Fruit fly (Drosophila melanogaster) whole organism, embryonic: ENCODE results near the gene CG5892.
A peak's percentile ranks its signal among the peaks of the same experiment; 100 is the strongest.

Source experiments
- Asciz ChIP-seq: fragments of 200-800 bp; sonication (Bioruptor generic); optimal IDR thresholded peaks from 2 replicates; lab custom pipeline; 2017; ENCODE audit warnings: missing biosample characterization, mild to moderate bottlenecking, missing genetic modification characterization, missing genetic modification reagents
- Atf3 ChIP-seq: fragments of 200-800 bp; sonication (Bioruptor generic); optimal IDR thresholded peaks from 3 replicates; lab custom pipeline; 2016; ENCODE audit warnings: missing biosample characterization, missing genetic modification characterization
- C15 ChIP-seq: fragments of 200-800 bp; sonication (Bioruptor generic); IDR thresholded peaks from 3 replicates; pipeline ENCODE4 v1.3.6; 2022; ENCODE audit warnings: missing biosample characterization, missing genetic modification characterization
- CG11247 ChIP-seq: fragments of 200-800 bp; sonication (Bioruptor generic); IDR thresholded peaks from 2 replicates; pipeline ENCODE4 v1.3.6; 2022; ENCODE audit warnings: missing biosample characterization, missing genetic modification characterization
- CG12071 ChIP-seq: fragments of 200-800 bp; sonication (Bioruptor generic); optimal IDR thresholded peaks from 3 replicates; lab custom pipeline; 2018; ENCODE audit warnings: missing biosample characterization, mild to moderate bottlenecking, missing genetic modification characterization
- CG14014 ChIP-seq: fragments of 200-800 bp; sonication (Bioruptor generic); IDR thresholded peaks from 2 replicates; pipeline ENCODE4 v1.3.6; 2022; ENCODE audit warnings: missing biosample characterization, missing genetic modification characterization
- CG14050 ChIP-seq: fragments of 200-800 bp; sonication (Bioruptor generic); IDR thresholded peaks from 3 replicates; pipeline ENCODE4 v1.3.6; 2022; ENCODE audit warnings: missing biosample characterization, missing genetic modification characterization
- CG15269 ChIP-seq: fragments of 200-800 bp; sonication (Bioruptor generic); optimal IDR thresholded peaks from 2 replicates; lab custom pipeline; 2018; ENCODE audit warnings: missing biosample characterization, mild to moderate bottlenecking, missing genetic modification characterization, moderate library complexity
- CG17361 ChIP-seq: fragments of 200-800 bp; sonication (Bioruptor generic); IDR thresholded peaks from 3 replicates; pipeline ENCODE4 v1.3.6; 2022; ENCODE audit warnings: missing biosample characterization, missing genetic modification characterization
- CG17568 ChIP-seq: fragments of 200-800 bp; sonication (Bioruptor generic); optimal IDR thresholded peaks from 2 replicates; lab custom pipeline; 2018; ENCODE audit warnings: missing biosample characterization, mild to moderate bottlenecking, missing genetic modification characterization, moderate library complexity
- CG18599 ChIP-seq: fragments of 200-800 bp; sonication (Bioruptor generic); optimal IDR thresholded peaks from 3 replicates; lab custom pipeline; 2017; ENCODE audit warnings: missing biosample characterization, missing genetic modification characterization, mild to moderate bottlenecking, moderate library complexity, missing genetic modification reagents
- CG2875 ChIP-seq: fragments of 200-800 bp; sonication (Bioruptor generic); optimal IDR thresholded peaks from 2 replicates; lab custom pipeline; 2017; ENCODE audit warnings: missing biosample characterization, mild to moderate bottlenecking, missing genetic modification characterization, missing genetic modification reagents
- CG31365 ChIP-seq: fragments of 200-800 bp; sonication (Bioruptor generic); optimal IDR thresholded peaks from 2 replicates; lab custom pipeline; 2018; ENCODE audit warnings: missing biosample characterization, mild to moderate bottlenecking, missing genetic modification characterization
- CG3847 ChIP-seq: fragments of 200-800 bp; sonication (Bioruptor generic); IDR thresholded peaks from 2 replicates; pipeline ENCODE4 v1.3.6; 2022; ENCODE audit warnings: missing biosample characterization, missing genetic modification characterization
- CG4730 ChIP-seq: fragments of 200-800 bp; sonication (Bioruptor generic); IDR thresholded peaks from 2 replicates; pipeline ENCODE4 v1.3.6; 2022; ENCODE audit warnings: missing biosample characterization, missing genetic modification characterization
- CG6854 ChIP-seq: fragments of 200-800 bp; sonication (Bioruptor generic); optimal IDR thresholded peaks from 3 replicates; lab custom pipeline; 2017; ENCODE audit warnings: missing biosample characterization, mild to moderate bottlenecking, missing genetic modification characterization
- CG7556 ChIP-seq: fragments of 200-800 bp; sonication (Bioruptor generic); optimal IDR thresholded peaks from 2 replicates; lab custom pipeline; 2017; ENCODE audit warnings: missing biosample characterization, mild to moderate bottlenecking, missing genetic modification characterization
- CG9609 ChIP-seq: fragments of 200-800 bp; sonication (Bioruptor generic); optimal IDR thresholded peaks from 3 replicates; lab custom pipeline; 2016; ENCODE audit warnings: missing biosample characterization, missing genetic modification characterization
- CTCF ChIP-seq: fragments of 200-800 bp; sonication (Bioruptor generic); optimal IDR thresholded peaks from 2 replicates; lab custom pipeline; 2017; ENCODE audit warnings: missing biosample characterization, mild to moderate bottlenecking, missing genetic modification characterization, moderate library complexity
- Chrac-16 ChIP-seq: fragments of 200-800 bp; sonication (Bioruptor generic); optimal IDR thresholded peaks from 3 replicates; lab custom pipeline; 2016; ENCODE audit warnings: missing biosample characterization, missing genetic modification characterization
- Dip2 ChIP-seq: fragments of 200-800 bp; sonication (Bioruptor generic); IDR thresholded peaks from 2 replicates; pipeline ENCODE4 v1.3.6; 2022; ENCODE audit warnings: missing biosample characterization, missing genetic modification characterization
- Dip3 ChIP-seq: fragments of 200-800 bp; sonication (Bioruptor generic); optimal IDR thresholded peaks from 3 replicates; lab custom pipeline; 2016; ENCODE audit warnings: missing biosample characterization, missing genetic modification characterization
- Dp ChIP-seq: fragments of 200-800 bp; sonication (Bioruptor generic); optimal IDR thresholded peaks from 2 replicates; lab custom pipeline; 2018; ENCODE audit warnings: missing biosample characterization, mild to moderate bottlenecking, missing genetic modification characterization, moderate library complexity
- ERR ChIP-seq: fragments of 200-800 bp; sonication (Bioruptor generic); optimal IDR thresholded peaks from 2 replicates; lab custom pipeline; 2016; ENCODE audit warnings: missing biosample characterization, missing genetic modification characterization
- GATAe ChIP-seq: fragments of 200-800 bp; sonication (Bioruptor generic); conservative IDR thresholded peaks from 2 replicates; pipeline ENCODE4 v1.3.6; 2022; ENCODE audit warnings: missing biosample characterization, missing genetic modification characterization
- Hr51 ChIP-seq, 2 experiments: fragments of 200-800 bp; sonication (Bioruptor generic); optimal IDR thresholded peaks; 2 replicates in 1 of 2; 3 replicates in 1 of 2; lab custom pipeline; 2016 to 2018; ENCODE audit warnings: missing biosample characterization in 2 of 2, missing genetic modification characterization in 2 of 2, mild to moderate bottlenecking in 1 of 2, moderate library complexity in 1 of 2
- Hr78 ChIP-seq, 2 experiments: fragments of 200-800 bp in 1 of 2; fragments of >200 bp in 1 of 2; sonication (Bioruptor generic) in 1 of 2; optimal IDR thresholded peaks; 2 replicates each; lab custom pipeline; 2017 to 2019; ENCODE audit warnings: missing biosample characterization in 2 of 2, missing genetic modification characterization in 2 of 2, mild to moderate bottlenecking in 1 of 2, moderate library complexity in 1 of 2
- PHDP ChIP-seq: fragments of 200-800 bp; sonication (Bioruptor generic); optimal IDR thresholded peaks from 3 replicates; lab custom pipeline; 2018; ENCODE audit warnings: missing biosample characterization, mild to moderate bottlenecking, missing genetic modification characterization, moderate library complexity
- Poxn ChIP-seq: fragments of 200-800 bp; sonication (Bioruptor generic); IDR thresholded peaks from 2 replicates; pipeline ENCODE4 v1.3.6; 2022; ENCODE audit warnings: missing biosample characterization, missing genetic modification characterization
- Rx ChIP-seq: fragments of 200-800 bp; sonication (Bioruptor generic); IDR thresholded peaks from 2 replicates; pipeline ENCODE4 v1.3.6; 2022; ENCODE audit warnings: missing biosample characterization, missing genetic modification characterization
- Sox100B ChIP-seq: fragments of 200-800 bp; sonication (Bioruptor generic); optimal IDR thresholded peaks from 3 replicates; lab custom pipeline; 2018; ENCODE audit warnings: missing biosample characterization, mild to moderate bottlenecking, missing genetic modification characterization
- abd-A ChIP-seq: fragments of 200-800 bp; sonication (Bioruptor generic); optimal IDR thresholded peaks from 3 replicates; lab custom pipeline; 2019; ENCODE audit warnings: missing biosample characterization, mild to moderate bottlenecking, missing genetic modification characterization, moderate library complexity
- al ChIP-seq: fragments of 200-800 bp; sonication (Bioruptor generic); IDR thresholded peaks from 2 replicates; pipeline ENCODE4 v1.3.6; 2022; ENCODE audit warnings: missing biosample characterization, missing genetic modification characterization
- bcd ChIP-seq: fragments of 200-800 bp; sonication (Bioruptor generic); optimal IDR thresholded peaks from 2 replicates; lab custom pipeline; 2017; ENCODE audit warnings: missing biosample characterization, mild to moderate bottlenecking, missing genetic modification characterization
- bsh ChIP-seq, 2 experiments: fragments of 200-800 bp; sonication (Bioruptor generic); optimal IDR thresholded peaks; 2 replicates each; lab custom pipeline; 2017 to 2018; ENCODE audit warnings: mild to moderate bottlenecking in 2 of 2, missing biosample characterization in 2 of 2, missing genetic modification characterization in 2 of 2, moderate library complexity in 1 of 2
- corto ChIP-seq: fragments of 200-800 bp; sonication (Bioruptor generic); optimal IDR thresholded peaks from 2 replicates; lab custom pipeline; 2016; ENCODE audit warnings: missing biosample characterization, mild to moderate bottlenecking, missing genetic modification characterization, moderate library complexity
- dysf ChIP-seq: fragments of 200-800 bp; sonication (Bioruptor generic); IDR thresholded peaks from 3 replicates; pipeline ENCODE4 v1.3.6; 2022; ENCODE audit warnings: missing biosample characterization, missing genetic modification characterization
- emc ChIP-seq: fragments of 200-800 bp; sonication (Bioruptor generic); optimal IDR thresholded peaks from 2 replicates; lab custom pipeline; 2016; ENCODE audit warnings: missing biosample characterization, missing genetic modification characterization
- ewg ChIP-seq: fragments of 200-800 bp; sonication (Bioruptor generic); optimal IDR thresholded peaks from 3 replicates; lab custom pipeline; 2017; ENCODE audit warnings: mild to moderate bottlenecking, missing biosample characterization, missing genetic modification reagents, missing genetic modification characterization
- ken ChIP-seq: fragments of 200-800 bp; sonication (Bioruptor generic); IDR thresholded peaks from 3 replicates; pipeline ENCODE4 v1.3.6; 2022; ENCODE audit warnings: missing biosample characterization, missing genetic modification characterization
- pb ChIP-seq: fragments of 200-800 bp; sonication (Bioruptor generic); optimal IDR thresholded peaks from 3 replicates; lab custom pipeline; 2016; ENCODE audit warnings: missing biosample characterization, missing genetic modification characterization
- pita ChIP-seq: fragments of 200-800 bp; sonication (Bioruptor generic); optimal IDR thresholded peaks from 2 replicates; lab custom pipeline; 2017; ENCODE audit warnings: missing biosample characterization, mild to moderate bottlenecking, missing genetic modification characterization
- schlank ChIP-seq: fragments of 200-800 bp; sonication (Bioruptor generic); optimal IDR thresholded peaks from 2 replicates; lab custom pipeline; 2018; ENCODE audit warnings: missing biosample characterization, mild to moderate bottlenecking, missing genetic modification characterization
- sima ChIP-seq: fragments of 200-800 bp; sonication (Bioruptor generic); optimal IDR thresholded peaks from 2 replicates; lab custom pipeline; 2016; ENCODE audit warnings: missing biosample characterization, missing genetic modification characterization
- sisA ChIP-seq: fragments of 200-800 bp; sonication (Bioruptor generic); IDR thresholded peaks from 2 replicates; pipeline ENCODE4 v1.3.6; 2022; ENCODE audit warnings: missing biosample characterization, missing genetic modification characterization
- slp2 ChIP-seq: fragments of 200-800 bp; sonication (Bioruptor generic); optimal IDR thresholded peaks from 2 replicates; lab custom pipeline; 2016; ENCODE audit warnings: missing biosample characterization, missing genetic modification characterization
- sug ChIP-seq: fragments of 200-800 bp; optimal IDR thresholded peaks from 2 replicates; lab custom pipeline; 2019; ENCODE audit warnings: missing biosample characterization, mild to moderate bottlenecking, missing genetic modification characterization, moderate library complexity
- tgo ChIP-seq: fragments of 200-800 bp; sonication (Bioruptor generic); IDR thresholded peaks from 3 replicates; pipeline ENCODE4 v1.3.6; 2022; ENCODE audit warnings: missing biosample characterization, missing genetic modification characterization
- trem ChIP-seq: fragments of 200-800 bp; optimal IDR thresholded peaks from 3 replicates; lab custom pipeline; 2019; ENCODE audit warnings: missing biosample characterization, mild to moderate bottlenecking, missing genetic modification characterization, moderate library complexity
- trh ChIP-seq: fragments of 200-800 bp; sonication (Bioruptor generic); optimal IDR thresholded peaks from 2 replicates; lab custom pipeline; 2016; ENCODE audit warnings: missing biosample characterization, missing genetic modification characterization
- unpg ChIP-seq: fragments of 200-800 bp; sonication (Bioruptor generic); optimal IDR thresholded peaks from 3 replicates; lab custom pipeline; 2018; ENCODE audit warnings: missing biosample characterization, mild to moderate bottlenecking, missing genetic modification characterization, moderate library complexity
- zfh1 ChIP-seq: fragments of 200-800 bp; sonication (Bioruptor generic); IDR thresholded peaks from 3 replicates; pipeline ENCODE4 v1.3.6; 2022; ENCODE audit warnings: missing biosample characterization, missing genetic modification characterization

The CG5892 gene

dm6 chr3R:21271208-21271607 lies 28.8 kb downstream of the CG5892 start (continued):
- TF ChIP-seq unpg (GFP tag; lab: Kevin White, UChicago) (peak; percentile 31), emc (no peak), sima (GFP tag; lab: Kevin White, UChicago) (no peak), PHDP (tag; lab: Kevin White, UChicago) (peak; percentile 48), Sox100B (GFP tag; lab: Kevin White, UChicago) (peak; percentile 16), pb (GFP tag; lab: Kevin White, UChicago) (no peak), CTCF (GFP tag; lab: Kevin White, UChicago) (no peak), CG15269 (tag; lab: Kevin White, UChicago) (peak; percentile 17), CG7556 (peak; percentile 1), corto (GFP tag; lab: Kevin White, UChicago) (no peak), Atf3 (GFP tag; lab: Kevin White, UChicago) (no peak), bsh (GFP tag; optimal IDR thresholded peaks at IDR 0.05; lab: Kevin White, UChicago) (peak in 1 of 2 experiments; percentile 39), sug (no peak), Dip3 (GFP tag; lab: Kevin White, UChicago) (no peak), CG12071 (GFP tag; lab: Kevin White, UChicago) (peak; percentile 30), CG6854 (GFP tag; lab: Kevin White, UChicago) (no peak), dysf (GFP tag; lab: Robert Waterston, UW) (no peak), pita (GFP tag; lab: Kevin White, UChicago) (no peak), sisA (GFP tag; lab: Robert Waterston, UW) (no peak), GATAe (GFP tag; lab: Robert Waterston, UW) (no peak), al (GFP tag; lab: Robert Waterston, UW) (no peak), trh (GFP tag; lab: Kevin White, UChicago) (no peak), Hr51 (GFP tag; optimal IDR thresholded peaks at IDR 0.05; lab: Kevin White, UChicago) (no peak), CG4730 (GFP tag; lab: Robert Waterston, UW) (no peak), Dp (GFP tag; lab: Kevin White, UChicago) (no peak), Dip2 (no peak), CG2875 (peak; percentile 44), Asciz (GFP tag; lab: Kevin White, UChicago) (peak; percentile 74), CG17568 (GFP tag; lab: Kevin White, UChicago) (peak; percentile 66), slp2 (GFP tag; lab: Kevin White, UChicago) (no peak), tgo (no peak), CG17361 (GFP tag; lab: Robert Waterston, UW) (no peak), ewg (GFP tag; lab: Kevin White, UChicago) (no peak), Chrac-16 (GFP tag; lab: Kevin White, UChicago) (no peak), CG9609 (no peak), zfh1 (no peak), CG14050 (GFP tag; lab: Robert Waterston, UW) (no peak), abd-A (tag; lab: Kevin White, UChicago) (no peak), Hr78 (GFP tag; optimal IDR thresholded peaks at IDR 0.05; lab: Kevin White, UChicago) (peak in 1 of 2 experiments; percentile 19), CG11247 (no peak), schlank (tag; lab: Kevin White, UChicago) (no peak), CG18599 (peak; percentile 13), ERR (no peak), C15 (no peak), CG14014 (no peak), Rx (GFP tag; lab: Robert Waterston, UW) (no peak), CG31365 (tag; lab: Kevin White, UChicago) (no peak), bcd (no peak), CG3847 (GFP tag; lab: Robert Waterston, UW) (no peak), Poxn (no peak), ken (GFP tag; lab: Robert Waterston, UW) (no peak), trem (tag; lab: Kevin White, UChicago) (no peak)
